Fruit fly (Drosophila melanogaster): ENCODE data around the gene Obp18a.

The Obp18a gene

DNA sequence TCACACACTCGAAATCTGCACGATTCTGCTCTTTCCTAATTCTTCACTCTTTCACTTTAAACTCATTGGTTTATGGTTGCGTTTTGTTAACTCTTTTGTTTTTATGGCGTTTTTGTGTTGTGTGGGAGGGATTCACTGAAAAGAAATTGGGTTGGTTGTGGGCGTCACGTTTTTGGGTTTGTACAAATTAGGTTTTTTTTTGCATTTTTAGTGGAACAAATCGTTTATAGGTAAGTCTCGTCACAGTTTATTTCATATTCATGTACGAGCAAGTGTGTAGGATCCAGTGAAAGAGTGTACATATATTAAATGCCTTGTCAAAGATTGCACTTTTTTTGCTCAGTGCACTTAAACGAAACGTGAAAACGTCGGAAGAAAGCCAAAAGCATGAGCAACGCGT lies 29.1 kb upstream of the Obp18a start (continued):
- TF ChIP-seq CG17802 (tag; optimal IDR thresholded peaks at IDR 0.05) = no peak
- TF ChIP-seq ttk (GFP tag; IDR thresholded peaks at IDR 0.05) = 0 out of 2 replicates have a peak, but pooled peaks have one; percentile 30
- TF ChIP-seq tll (GFP tag; optimal IDR thresholded peaks at IDR 0.05) = no peak
- TF ChIP-seq Scr (GFP tag; IDR thresholded peaks at IDR 0.05; ENCODE audit: partially characterized antibody) = no peak
- no peak for TF ChIP-seq CG8281 (tag; optimal IDR thresholded peaks at IDR 0.05)
- no peak for TF ChIP-seq CG17328 (GFP tag; IDR thresholded peaks at IDR 0.05)
- no peak for TF ChIP-seq CG3726 (GFP tag; IDR thresholded peaks at IDR 0.05)
- TF ChIP-seq CHES-1-like (GFP tag; optimal IDR thresholded peaks at IDR 0.05) = peak; percentile 6
- no peak for TF ChIP-seq stwl (tag; optimal IDR thresholded peaks at IDR 0.05)
- TF ChIP-seq CG14050 (GFP tag; IDR thresholded peaks at IDR 0.05) = no peak
- no peak for TF ChIP-seq salm (tag; optimal IDR thresholded peaks at IDR 0.05)
- 0 out of 2 replicates have a peak, but pooled peaks have one; percentile 15 for TF ChIP-seq Ada2b (GFP tag; IDR thresholded peaks at IDR 0.05)
- TF ChIP-seq GATAe (GFP tag; conservative IDR thresholded peaks at IDR 0.05) = no peak; the same call in 1 of the 2 replicates
- TF ChIP-seq jing (GFP tag; optimal IDR thresholded peaks at IDR 0.05) = no peak
- TF ChIP-seq CG9437 (GFP tag; optimal IDR thresholded peaks at IDR 0.05) = no peak
- TF ChIP-seq CG2712 (tag; optimal IDR thresholded peaks at IDR 0.05) = no peak
- TF ChIP-seq pum (GFP tag; optimal IDR thresholded peaks at IDR 0.05) = peak; percentile 15
- no peak for TF ChIP-seq run (tag; optimal IDR thresholded peaks at IDR 0.05)
- peak; percentile 20 for TF ChIP-seq Sox100B (GFP tag; optimal IDR thresholded peaks at IDR 0.05)
- no peak for TF ChIP-seq CG15479 (GFP tag; optimal IDR thresholded peaks at IDR 0.05)
- no peak for TF ChIP-seq CG6272 (GFP tag; IDR thresholded peaks at IDR 0.05)
- TF ChIP-seq CG32772 (GFP tag; IDR thresholded peaks at IDR 0.05) = no peak
- TF ChIP-seq Lim3 (GFP tag; IDR thresholded peaks at IDR 0.05) = no peak
- TF ChIP-seq CG31224 (GFP tag; IDR thresholded peaks at IDR 0.05) = no peak
- TF ChIP-seq Mad (GFP tag; optimal IDR thresholded peaks at IDR 0.05) = no peak
- no peak for TF ChIP-seq CG15601 (tag; optimal IDR thresholded peaks at IDR 0.05)
- no peak for TF ChIP-seq yki (optimal IDR thresholded peaks at IDR 0.05)
- TF ChIP-seq row (GFP tag; IDR thresholded peaks at IDR 0.05) = 0 out of 3 replicates have a peak, but pooled peaks have one; percentile 32
- no peak for TF ChIP-seq H15 (GFP tag; IDR thresholded peaks at IDR 0.05)
- TF ChIP-seq Taf1 (GFP tag; IDR thresholded peaks at IDR 0.05) = no peak
- TF ChIP-seq CG3995 (GFP tag; optimal IDR thresholded peaks at IDR 0.05) = peak; percentile 12
- no peak for TF ChIP-seq CG43689 (GFP tag; IDR thresholded peaks at IDR 0.05)
- no peak for TF ChIP-seq CG9215 (GFP tag; IDR thresholded peaks at IDR 0.05)
- TF ChIP-seq CG10209 (GFP tag; optimal IDR thresholded peaks at IDR 0.05) = no peak
- no peak for TF ChIP-seq CG10274 (GFP tag; optimal IDR thresholded peaks at IDR 0.05)
- no peak for TF ChIP-seq CG34376 (GFP tag; optimal IDR thresholded peaks at IDR 0.05)
- TF ChIP-seq CG32767 (GFP tag; IDR thresholded peaks at IDR 0.05) = no peak
- no peak for TF ChIP-seq CG3838 (GFP tag; optimal IDR thresholded peaks at IDR 0.05)
- TF ChIP-seq CG12155 (GFP tag; optimal IDR thresholded peaks at IDR 0.05) = peak; percentile 14
- TF ChIP-seq luna (GFP tag; optimal IDR thresholded peaks at IDR 0.05) = no peak
- TF ChIP-seq CG3407 (GFP tag; optimal IDR thresholded peaks at IDR 0.05) = no peak
- TF ChIP-seq Gug (GFP tag; IDR thresholded peaks at IDR 0.05) = no peak
- TF ChIP-seq CG2120 (GFP tag; optimal IDR thresholded peaks at IDR 0.05) = peak; percentile 39
- TF ChIP-seq CG6683 (GFP tag; optimal IDR thresholded peaks at IDR 0.05) = no peak
- TF ChIP-seq Drgx (GFP tag; IDR thresholded peaks at IDR 0.05) = no peak
- TF ChIP-seq CG8388 (GFP tag; optimal IDR thresholded peaks at IDR 0.05) = no peak
- TF ChIP-seq trh (GFP tag; optimal IDR thresholded peaks at IDR 0.05) = no peak
- no peak for TF ChIP-seq chinmo (GFP tag; IDR thresholded peaks at IDR 0.05; ENCODE audit: partially characterized antibody)
- no peak for TF ChIP-seq stc (GFP tag; IDR thresholded peaks at IDR 0.05)
- TF ChIP-seq sd (tag; optimal IDR thresholded peaks at IDR 0.05) = no peak
- TF ChIP-seq CG4424 (GFP tag; optimal IDR thresholded peaks at IDR 0.05) = peak; percentile 27
- no peak for TF ChIP-seq Ravus (GFP tag; IDR thresholded peaks at IDR 0.05)
